Fruit fly (Drosophila melanogaster) whole organism, embryonic: Measurements from ENCODE around the gene Fmr1.

ENCODE experiments used
- Atf3 ChIP-seq: fragments of 200-800 bp; sonication (Bioruptor generic); optimal IDR thresholded peaks from 3 replicates; lab custom pipeline; 2016; ENCODE audit warnings: missing biosample characterization, missing genetic modification characterization
- CG10274 ChIP-seq: fragments of 200-800 bp; sonication (Bioruptor generic); optimal IDR thresholded peaks from 3 replicates; lab custom pipeline; 2017; ENCODE audit warnings: missing biosample characterization, mild to moderate bottlenecking, missing genetic modification characterization
- CG10321 ChIP-seq: fragments of 200-800 bp; sonication (Bioruptor generic); IDR thresholded peaks from 2 replicates; pipeline ENCODE4 v1.3.6; 2022; ENCODE audit warnings: missing biosample characterization, missing genetic modification characterization
- CG10431 ChIP-seq: fragments of 200-800 bp; sonication (Bioruptor generic); optimal IDR thresholded peaks from 3 replicates; lab custom pipeline; 2018; ENCODE audit warnings: missing biosample characterization, mild to moderate bottlenecking, missing genetic modification characterization
- CG11093 ChIP-seq: fragments of 200-800 bp; sonication (Bioruptor generic); IDR thresholded peaks from 3 replicates; pipeline ENCODE4 v1.3.6; 2022; ENCODE audit warnings: missing biosample characterization, missing genetic modification characterization
- CG11695 ChIP-seq: fragments of 200-800 bp; sonication (Bioruptor generic); IDR thresholded peaks from 3 replicates; pipeline ENCODE4 v1.3.6; 2022; ENCODE audit warnings: missing biosample characterization, missing genetic modification characterization
- CG11723 ChIP-seq: fragments of 200-800 bp; sonication (Bioruptor generic); optimal IDR thresholded peaks from 2 replicates; lab custom pipeline; 2017; ENCODE audit warnings: missing biosample characterization, mild to moderate bottlenecking, missing genetic modification characterization
- CG12659 ChIP-seq: fragments of 200-800 bp; sonication (Bioruptor generic); optimal IDR thresholded peaks from 3 replicates; lab custom pipeline; 2017; ENCODE audit warnings: mild to moderate bottlenecking, missing biosample characterization, missing genetic modification reagents, missing genetic modification characterization
- CG13624 ChIP-seq: fragments of 200-800 bp; sonication (Bioruptor generic); optimal IDR thresholded peaks from 2 replicates; lab custom pipeline; 2016; ENCODE audit warnings: missing biosample characterization, missing genetic modification characterization
- CG16779 ChIP-seq: fragments of 200-800 bp; sonication (Bioruptor generic); IDR thresholded peaks from 2 replicates; pipeline ENCODE4 v1.3.6; 2022; ENCODE audit warnings: missing biosample characterization, missing genetic modification characterization
- CG31441 ChIP-seq: fragments of 200-800 bp; sonication (Bioruptor generic); IDR thresholded peaks from 2 replicates; pipeline ENCODE4 v1.3.6; 2022; ENCODE audit warnings: missing biosample characterization, missing genetic modification characterization
- CG4282 ChIP-seq: fragments of 200-800 bp; sonication (Bioruptor generic); optimal IDR thresholded peaks from 2 replicates; lab custom pipeline; 2016; ENCODE audit warnings: missing biosample characterization, missing genetic modification characterization
- CG5245 ChIP-seq: fragments of 200-800 bp; sonication (Bioruptor generic); optimal IDR thresholded peaks from 3 replicates; lab custom pipeline; 2016; ENCODE audit warnings: missing biosample characterization, missing genetic modification characterization
- CG6272 ChIP-seq: fragments of 200-800 bp; sonication (Bioruptor generic); IDR thresholded peaks from 2 replicates; pipeline ENCODE4 v1.3.6; 2022; ENCODE audit warnings: missing biosample characterization, missing genetic modification characterization
- CG7963 ChIP-seq: fragments of 200-800 bp; sonication (Bioruptor generic); IDR thresholded peaks from 3 replicates; pipeline ENCODE4 v1.3.6; 2022; ENCODE audit warnings: missing biosample characterization, missing genetic modification characterization; ENCODE audit not compliant: partially characterized antibody
- CG8944 ChIP-seq: fragments of 200-800 bp; sonication (Bioruptor generic); optimal IDR thresholded peaks from 3 replicates; lab custom pipeline; 2016; ENCODE audit warnings: missing biosample characterization, missing genetic modification characterization
- CG9797 ChIP-seq: fragments of 200-800 bp; sonication (Bioruptor generic); optimal IDR thresholded peaks from 3 replicates; lab custom pipeline; 2018; ENCODE audit warnings: missing biosample characterization, mild to moderate bottlenecking, missing genetic modification characterization
- Camta ChIP-seq: fragments of 200-800 bp; sonication (Bioruptor generic); optimal IDR thresholded peaks from 2 replicates; lab custom pipeline; 2016; ENCODE audit warnings: missing biosample characterization, missing genetic modification characterization
- D ChIP-seq, 2 experiments: fragments of 200-800 bp in 1 of 2; fragments of >200 bp in 1 of 2; sonication (Bioruptor generic) in 1 of 2; optimal IDR thresholded peaks; 2 replicates in 1 of 2; 3 replicates in 1 of 2; lab custom pipeline; 2017; ENCODE audit warnings: mild to moderate bottlenecking in 1 of 2, missing biosample characterization in 1 of 2, missing genetic modification characterization in 1 of 2, missing genetic modification reagents in 1 of 2
- D19A ChIP-seq: fragments of 200-800 bp; optimal IDR thresholded peaks from 3 replicates; lab custom pipeline; 2019; ENCODE audit warnings: missing biosample characterization, mild to moderate bottlenecking, missing genetic modification characterization, moderate library complexity
- Deaf1 ChIP-seq: fragments of 200-800 bp; optimal IDR thresholded peaks from 3 replicates; lab custom pipeline; 2019; ENCODE audit warnings: missing biosample characterization, mild to moderate bottlenecking, missing genetic modification characterization, moderate library complexity
- Dfd ChIP-seq, 2 experiments: fragments of >200 bp; optimal IDR thresholded peaks; 2 replicates each; lab custom pipeline; 2017; ENCODE audit warnings: missing biosample characterization in 2 of 2, missing genetic modification characterization in 2 of 2
- Doc3 ChIP-seq: fragments of 200-800 bp; sonication (Bioruptor generic); IDR thresholded peaks from 3 replicates; pipeline ENCODE4 v1.3.6; 2022; ENCODE audit warnings: missing biosample characterization, missing genetic modification characterization; ENCODE audit not compliant: partially characterized antibody
- Ets97D ChIP-seq: fragments of 200-800 bp; sonication (Bioruptor generic); optimal IDR thresholded peaks from 3 replicates; lab custom pipeline; 2016; ENCODE audit warnings: missing biosample characterization, missing genetic modification characterization
- Fer1 ChIP-seq: fragments of 200-800 bp; sonication (Bioruptor generic); optimal IDR thresholded peaks from 2 replicates; lab custom pipeline; 2017; ENCODE audit warnings: missing biosample characterization, mild to moderate bottlenecking, missing genetic modification characterization
- Fer2 ChIP-seq: fragments of 200-800 bp; sonication (Bioruptor generic); optimal IDR thresholded peaks from 2 replicates; lab custom pipeline; 2018; ENCODE audit warnings: missing biosample characterization, mild to moderate bottlenecking, missing genetic modification characterization, moderate library complexity
- Hey ChIP-seq: fragments of 200-800 bp; sonication (Bioruptor generic); optimal IDR thresholded peaks from 3 replicates; lab custom pipeline; 2018; ENCODE audit warnings: missing biosample characterization, mild to moderate bottlenecking, missing genetic modification characterization
- MBD-R2 ChIP-seq: fragments of 200-800 bp; sonication (Bioruptor generic); IDR thresholded peaks from 2 replicates; pipeline ENCODE4 v1.3.6; 2022; ENCODE audit warnings: missing biosample characterization, missing genetic modification characterization
- NfI ChIP-seq: fragments of 200-800 bp; sonication (Bioruptor generic); optimal IDR thresholded peaks from 3 replicates; lab custom pipeline; 2018; ENCODE audit warnings: missing biosample characterization, mild to moderate bottlenecking, missing genetic modification characterization, moderate library complexity
- Poxn ChIP-seq: fragments of 200-800 bp; sonication (Bioruptor generic); IDR thresholded peaks from 2 replicates; pipeline ENCODE4 v1.3.6; 2022; ENCODE audit warnings: missing biosample characterization, missing genetic modification characterization
- Ptx1 ChIP-seq: fragments of 200-800 bp; sonication (Bioruptor generic); IDR thresholded peaks from 2 replicates; pipeline ENCODE4 v1.3.6; 2022; ENCODE audit warnings: missing biosample characterization, missing genetic modification characterization
- Rfx ChIP-seq: fragments of 200-800 bp; sonication (Bioruptor generic); IDR thresholded peaks from 2 replicates; pipeline ENCODE4 v1.3.6; 2022; ENCODE audit warnings: missing biosample characterization, missing genetic modification characterization
- Side ChIP-seq: fragments of 200-800 bp; sonication (Bioruptor generic); optimal IDR thresholded peaks from 2 replicates; lab custom pipeline; 2016; ENCODE audit warnings: missing biosample characterization, missing genetic modification characterization
- TFAM ChIP-seq: fragments of 200-800 bp; sonication (Bioruptor generic); optimal IDR thresholded peaks from 2 replicates; lab custom pipeline; 2017; ENCODE audit warnings: missing biosample characterization, missing genetic modification characterization, inconsistent platforms
- YL-1 ChIP-seq: fragments of 200-800 bp; sonication (Bioruptor generic); optimal IDR thresholded peaks from 3 replicates; lab custom pipeline; 2017; ENCODE audit warnings: missing biosample characterization, mild to moderate bottlenecking, missing genetic modification characterization
- ato ChIP-seq: fragments of 200-800 bp; sonication (Bioruptor generic); IDR thresholded peaks from 2 replicates; pipeline ENCODE4 v1.3.6; 2022; ENCODE audit warnings: missing biosample characterization, missing genetic modification characterization; ENCODE audit not compliant: partially characterized antibody
- dysf ChIP-seq: fragments of 200-800 bp; sonication (Bioruptor generic); IDR thresholded peaks from 3 replicates; pipeline ENCODE4 v1.3.6; 2022; ENCODE audit warnings: missing biosample characterization, missing genetic modification characterization
- esg ChIP-seq: fragments of 200-800 bp; sonication (Bioruptor generic); conservative IDR thresholded peaks from 2 replicates; pipeline ENCODE4 v1.3.6; 2022; ENCODE audit warnings: missing biosample characterization, missing genetic modification characterization
- gfzf ChIP-seq: fragments of 200-800 bp; sonication (Bioruptor generic); optimal IDR thresholded peaks from 2 replicates; lab custom pipeline; 2016; ENCODE audit warnings: missing biosample characterization, mild to moderate bottlenecking, missing genetic modification characterization, moderate library complexity
- h ChIP-seq: fragments of >200 bp; optimal IDR thresholded peaks from 2 replicates; lab custom pipeline; 2017
- klu ChIP-seq: fragments of 200-800 bp; sonication (Bioruptor generic); IDR thresholded peaks from 2 replicates; pipeline ENCODE4 v1.3.6; 2022; ENCODE audit warnings: missing biosample characterization, missing genetic modification characterization
- lab ChIP-seq: fragments of 200-800 bp; sonication (Bioruptor generic); optimal IDR thresholded peaks from 3 replicates; lab custom pipeline; 2017; ENCODE audit warnings: missing biosample characterization, missing genetic modification characterization, mild to moderate bottlenecking, moderate library complexity, missing genetic modification reagents
- lilli ChIP-seq: fragments of 200-800 bp; sonication (Bioruptor generic); optimal IDR thresholded peaks from 3 replicates; lab custom pipeline; 2016; ENCODE audit warnings: missing biosample characterization, missing genetic modification characterization
- onecut ChIP-seq: fragments of 200-800 bp; sonication (Bioruptor generic); IDR thresholded peaks from 2 replicates; pipeline ENCODE4 v1.3.6; 2022; ENCODE audit warnings: missing biosample characterization, missing genetic modification characterization
- salm ChIP-seq: fragments of 200-800 bp; sonication (Bioruptor generic); optimal IDR thresholded peaks from 2 replicates; lab custom pipeline; 2018; ENCODE audit warnings: missing biosample characterization, mild to moderate bottlenecking, missing genetic modification characterization
- sima ChIP-seq: fragments of 200-800 bp; sonication (Bioruptor generic); optimal IDR thresholded peaks from 2 replicates; lab custom pipeline; 2016; ENCODE audit warnings: missing biosample characterization, missing genetic modification characterization
- so ChIP-seq: fragments of 200-800 bp; sonication (Bioruptor generic); IDR thresholded peaks from 3 replicates; pipeline ENCODE4 v1.3.6; 2022; ENCODE audit warnings: missing biosample characterization, missing genetic modification characterization
- tna ChIP-seq: fragments of 200-800 bp; sonication (Bioruptor generic); IDR thresholded peaks from 2 replicates; pipeline ENCODE4 v1.3.6; 2022; ENCODE audit warnings: missing biosample characterization, missing genetic modification characterization; ENCODE audit not compliant: partially characterized antibody
- ttk ChIP-seq: fragments of 200-800 bp; sonication (Bioruptor generic); IDR thresholded peaks from 2 replicates; pipeline ENCODE4 v2.1.2; 2022; ENCODE audit warnings: missing biosample characterization, missing genetic modification characterization

Fmr1 gene

dm6 chr3R:10144103-10144998 lies 34.4 kb upstream of the Fmr1 start, which contains the start of the genes TAF1B and Invadolysin (continued):
- TF ChIP-seq CG13624 (GFP tag; lab: Kevin White, UChicago): peak; percentile 54
- peak; percentile 26; the same call in 1 of the 2 replicates for TF ChIP-seq onecut (GFP tag; lab: Robert Waterston, UW)
- TF ChIP-seq Dfd (GFP tag; optimal IDR thresholded peaks at IDR 0.05; lab: Kevin White, UChicago): no peak
- no peak; the same call in 2 of the 3 replicates for TF ChIP-seq CG11695 (GFP tag; lab: Robert Waterston, UW)
- TF ChIP-seq lab (GFP tag; lab: Kevin White, UChicago): peak; percentile 47
- peak; percentile 65 for TF ChIP-seq lilli (GFP tag; lab: Kevin White, UChicago)
- TF ChIP-seq salm (tag; lab: Kevin White, UChicago): no peak
- peak; percentile 73 for TF ChIP-seq CG10431
- TF ChIP-seq D19A (tag; lab: Kevin White, UChicago): peak; percentile 40
- TF ChIP-seq CG6272 (GFP tag; lab: Robert Waterston, UW): peak; percentile 64
- peak; percentile 80 for TF ChIP-seq tna (GFP tag; lab: Robert Waterston, UW)
- TF ChIP-seq Side (GFP tag; lab: Kevin White, UChicago): peak; percentile 31
- peak; percentile 99 for TF ChIP-seq gfzf (GFP tag; lab: Kevin White, UChicago)
- TF ChIP-seq CG8944: no peak
- peak; percentile 31 for TF ChIP-seq CG5245
- TF ChIP-seq CG16779 (GFP tag; lab: Robert Waterston, UW): no peak
- peak; percentile 24; the same call in 1 of the 2 replicates for TF ChIP-seq esg (GFP tag; lab: Robert Waterston, UW)
- TF ChIP-seq CG4282 (GFP tag; lab: Kevin White, UChicago): no peak
- TF ChIP-seq MBD-R2: peak; percentile 54
- TF ChIP-seq CG10321 (GFP tag; lab: Robert Waterston, UW): no peak
- peak; percentile 88 for TF ChIP-seq CG7963
- TF ChIP-seq CG11723 (GFP tag; lab: Kevin White, UChicago): no peak
- TF ChIP-seq D (optimal IDR thresholded peaks at IDR 0.05; lab: Kevin White, UChicago): peak; percentile 72
- no peak for TF ChIP-seq D (GFP tag; optimal IDR thresholded peaks at IDR 0.05; lab: Kevin White, UChicago)
- peak; percentile 70 for TF ChIP-seq Rfx (GFP tag; lab: Robert Waterston, UW)
- TF ChIP-seq Deaf1 (tag; lab: Kevin White, UChicago): peak; percentile 94
- TF ChIP-seq Poxn: no peak
- TF ChIP-seq Camta (GFP tag; lab: Kevin White, UChicago): peak; percentile 29
- no peak for TF ChIP-seq dysf (GFP tag; lab: Robert Waterston, UW)
- TF ChIP-seq CG12659 (GFP tag; lab: Kevin White, UChicago): peak; percentile 85
- no peak for TF ChIP-seq CG11093 (GFP tag; lab: Robert Waterston, UW)
- peak; percentile 67 for TF ChIP-seq YL-1 (GFP tag; lab: Kevin White, UChicago)
- peak; percentile 22 for TF ChIP-seq NfI (GFP tag; lab: Kevin White, UChicago)
- peak; percentile 75 for TF ChIP-seq ato (GFP tag; lab: Robert Waterston, UW)
- TF ChIP-seq CG31441: peak; percentile 57; the same call in 1 of the 2 replicates
- peak; percentile 83 for TF ChIP-seq Ets97D (GFP tag; lab: Kevin White, UChicago)
- TF ChIP-seq Hey (tag; lab: Kevin White, UChicago): no peak
- no peak for TF ChIP-seq sima (GFP tag; lab: Kevin White, UChicago)
- peak; percentile 42 for TF ChIP-seq Fer1 (GFP tag; lab: Kevin White, UChicago)
- peak; percentile 69 for TF ChIP-seq Ptx1 (GFP tag; lab: Robert Waterston, UW)
- TF ChIP-seq ttk: 0 out of 2 replicates have a peak, but pooled peaks have one; percentile 28
- TF ChIP-seq CG9797 (GFP tag; lab: Kevin White, UChicago): peak; percentile 96
- TF ChIP-seq Atf3 (GFP tag; lab: Kevin White, UChicago): no peak
- TF ChIP-seq Fer2 (tag; lab: Kevin White, UChicago): peak; percentile 32
- no peak for TF ChIP-seq h (lab: Kevin White, UChicago)
- no peak; the same call in 1 of the 2 replicates for TF ChIP-seq klu (GFP tag; lab: Robert Waterston, UW)
- TF ChIP-seq so (GFP tag; lab: Robert Waterston, UW): no peak
- TF ChIP-seq Doc3 (GFP tag; lab: Robert Waterston, UW): peak; percentile 90
- no peak for TF ChIP-seq CG10274 (GFP tag; lab: Kevin White, UChicago)
- no peak for TF ChIP-seq TFAM
